Worm (Caenorhabditis elegans) whole organism, mixed stage, embryonic: ENCODE results near the gene str-23.

ENCODE experiments used
- blmp-1 ChIP-seq: fragments of 150-350 bp; optimal IDR thresholded peaks from 2 replicates; lab custom pipeline; 2014; ENCODE audit warnings: missing biosample characterization, missing genetic modification characterization
- ceh-39 ChIP-seq: fragments of 150-350 bp; optimal IDR thresholded peaks from 2 replicates; lab custom pipeline; 2014; ENCODE audit warnings: missing biosample characterization, missing genetic modification characterization
- elt-3 ChIP-seq: fragments of 150-350 bp; optimal IDR thresholded peaks from 2 replicates; lab custom pipeline; 2014; ENCODE audit warnings: missing biosample characterization, missing genetic modification characterization
- nhr-12 ChIP-seq: fragments of 150-350 bp; optimal IDR thresholded peaks from 2 replicates; lab custom pipeline; 2014; ENCODE audit warnings: missing biosample characterization, missing genetic modification characterization
- nhr-237 ChIP-seq: fragments of 150-350 bp; optimal IDR thresholded peaks from 2 replicates; lab custom pipeline; 2014; ENCODE audit warnings: missing biosample characterization, missing genetic modification characterization
- sptf-1 ChIP-seq: sonication (generic microtip); optimal IDR thresholded peaks from 2 replicates; lab custom pipeline; 2017; ENCODE audit warnings: mild to moderate bottlenecking, missing genetic modification characterization, moderate library complexity, missing compliant biosample characterization
- unc-62 ChIP-seq: fragments of 150-350 bp; optimal IDR thresholded peaks from 2 replicates; lab custom pipeline; 2014; ENCODE audit warnings: missing biosample characterization, missing genetic modification reagents, missing genetic modification characterization
- ztf-11 ChIP-seq: fragments of 150-350 bp; optimal IDR thresholded peaks from 2 replicates; lab custom pipeline; 2014; ENCODE audit warnings: missing biosample characterization, missing genetic modification characterization

DNA sequence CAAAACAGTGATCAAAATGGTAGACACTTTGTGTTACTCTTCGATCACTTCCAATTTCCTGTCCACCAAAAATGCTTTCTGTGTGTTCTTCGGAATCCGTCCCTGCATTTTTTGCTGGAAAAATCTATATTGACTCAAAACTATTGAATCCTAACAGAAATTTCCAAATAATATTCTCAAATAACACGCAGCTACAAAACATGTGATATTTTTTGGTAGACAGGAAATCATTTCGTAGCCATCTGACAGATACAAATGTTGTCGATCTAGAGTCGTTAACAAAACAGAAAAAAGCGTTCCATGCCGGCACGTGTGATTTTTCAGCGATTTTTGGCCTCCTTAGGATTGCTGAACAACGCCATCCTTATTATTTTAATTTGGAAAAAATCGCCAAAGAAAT, 31.8 kb upstream of the str-23 start, which contains the start of gene str-263:
- TF ChIP-seq blmp-1 (tag; lab: Kevin White, UChicago) (no peak), unc-62 (GFP tag; lab: Kevin White, UChicago) (no peak), elt-3 (tag; lab: Kevin White, UChicago) (no peak), ceh-39 (no peak), sptf-1 (no peak), nhr-237 (tag; lab: Kevin White, UChicago) (no peak), nhr-12 (tag; lab: Kevin White, UChicago) (no peak), ztf-11 (tag; lab: Kevin White, UChicago) (no peak)
